Fruit fly (Drosophila melanogaster) whole organism, prepupa: ENCODE measurements around the gene Rac2.

Experiments used
- CG10669 ChIP-seq: fragments of 200-800 bp; sonication (Bioruptor generic); optimal IDR thresholded peaks from 3 replicates; lab custom pipeline; 2018; ENCODE audit warnings: missing biosample characterization, mild to moderate bottlenecking, missing genetic modification characterization, moderate library complexity
- CG11294 ChIP-seq: fragments of 200-800 bp; sonication (Bioruptor generic); IDR thresholded peaks from 2 replicates; pipeline ENCODE4 v1.3.6; 2022; ENCODE audit warnings: missing biosample characterization, missing genetic modification characterization
- CG15336 ChIP-seq: fragments of 200-800 bp; sonication (Bioruptor generic); IDR thresholded peaks from 2 replicates; pipeline ENCODE4 v1.3.6; 2022; ENCODE audit warnings: missing biosample characterization, missing genetic modification characterization
- CG1621 ChIP-seq: fragments of 200-800 bp; sonication (Bioruptor generic); optimal IDR thresholded peaks from 3 replicates; lab custom pipeline; 2018; ENCODE audit warnings: missing biosample characterization, mild to moderate bottlenecking, missing genetic modification characterization
- CG16779 ChIP-seq: fragments of 200-800 bp; sonication (Bioruptor generic); optimal IDR thresholded peaks from 3 replicates; lab custom pipeline; 2017; ENCODE audit warnings: missing biosample characterization, mild to moderate bottlenecking, missing genetic modification characterization
- CG3032 ChIP-seq: fragments of 200-800 bp; optimal IDR thresholded peaks from 2 replicates; lab custom pipeline; 2019; ENCODE audit warnings: missing biosample characterization, mild to moderate bottlenecking, missing genetic modification characterization, moderate library complexity
- CG32006 ChIP-seq: fragments of 200-800 bp; sonication (Bioruptor generic); optimal IDR thresholded peaks from 3 replicates; lab custom pipeline; 2017; ENCODE audit warnings: missing biosample characterization, mild to moderate bottlenecking, missing genetic modification characterization
- CG34406 ChIP-seq: fragments of 200-800 bp; sonication (Bioruptor generic); optimal IDR thresholded peaks from 3 replicates; lab custom pipeline; 2016; ENCODE audit warnings: missing biosample characterization, missing genetic modification characterization
- CG4318 ChIP-seq: fragments of 200-800 bp; sonication (Bioruptor generic); optimal IDR thresholded peaks from 3 replicates; lab custom pipeline; 2017; ENCODE audit warnings: missing biosample characterization, mild to moderate bottlenecking, missing genetic modification characterization
- CG6163 ChIP-seq: fragments of 200-800 bp; sonication (Bioruptor generic); IDR thresholded peaks from 3 replicates; pipeline ENCODE4 v1.3.6; 2022; ENCODE audit warnings: missing biosample characterization, missing genetic modification characterization
- CG6276 ChIP-seq: fragments of 200-800 bp; sonication (Bioruptor generic); optimal IDR thresholded peaks from 2 replicates; lab custom pipeline; 2017; ENCODE audit warnings: missing biosample characterization, mild to moderate bottlenecking, missing genetic modification characterization
- CG6854 ChIP-seq: fragments of 200-800 bp; sonication (Bioruptor generic); optimal IDR thresholded peaks from 2 replicates; lab custom pipeline; 2017; ENCODE audit warnings: missing biosample characterization, mild to moderate bottlenecking, missing genetic modification characterization
- CG8119 ChIP-seq: fragments of 200-800 bp; sonication (Bioruptor generic); IDR thresholded peaks from 3 replicates; pipeline ENCODE4 v1.3.6; 2022; ENCODE audit warnings: missing biosample characterization, missing genetic modification characterization
- CG8319 ChIP-seq: fragments of 200-800 bp; sonication (Bioruptor generic); optimal IDR thresholded peaks from 3 replicates; lab custom pipeline; 2016; ENCODE audit warnings: missing biosample characterization, missing genetic modification characterization
- CG9139 ChIP-seq: fragments of 200-800 bp; sonication (Bioruptor generic); optimal IDR thresholded peaks from 3 replicates; lab custom pipeline; 2017; ENCODE audit warnings: missing biosample characterization, mild to moderate bottlenecking, missing genetic modification characterization
- Eip93F ChIP-seq: fragments of 200-800 bp; sonication (Bioruptor generic); optimal IDR thresholded peaks from 2 replicates; lab custom pipeline; 2016; ENCODE audit warnings: missing biosample characterization, mild to moderate bottlenecking, missing genetic modification characterization
- Ets21C ChIP-seq: fragments of 200-800 bp; sonication (Bioruptor generic); optimal IDR thresholded peaks from 3 replicates; lab custom pipeline; 2016; ENCODE audit warnings: missing biosample characterization, missing genetic modification characterization
- Ets96B ChIP-seq: fragments of 200-800 bp; optimal IDR thresholded peaks from 2 replicates; lab custom pipeline; 2019; ENCODE audit warnings: missing biosample characterization, mild to moderate bottlenecking, missing genetic modification characterization, moderate library complexity
- Gug ChIP-seq: fragments of 200-800 bp; sonication (Bioruptor generic); IDR thresholded peaks from 2 replicates; pipeline ENCODE4 v1.3.6; 2022; ENCODE audit warnings: missing biosample characterization, missing genetic modification characterization
- Hr39 ChIP-seq: fragments of 200-800 bp; sonication (Bioruptor generic); optimal IDR thresholded peaks from 2 replicates; lab custom pipeline; 2016; ENCODE audit warnings: missing biosample characterization, missing genetic modification characterization
- Met ChIP-seq: fragments of 200-800 bp; sonication (Bioruptor generic); optimal IDR thresholded peaks from 3 replicates; lab custom pipeline; 2016; ENCODE audit warnings: missing biosample characterization, missing genetic modification characterization
- OdsH ChIP-seq: fragments of 200-800 bp; sonication (Bioruptor generic); optimal IDR thresholded peaks from 3 replicates; lab custom pipeline; 2016; ENCODE audit warnings: missing biosample characterization, missing genetic modification characterization
- Smox ChIP-seq: fragments of 200-800 bp; sonication (Bioruptor generic); optimal IDR thresholded peaks from 3 replicates; lab custom pipeline; 2016; ENCODE audit warnings: missing biosample characterization, missing genetic modification characterization
- Sox102F ChIP-seq: fragments of 200-800 bp; sonication (Bioruptor generic); optimal IDR thresholded peaks from 2 replicates; lab custom pipeline; 2016; ENCODE audit warnings: missing biosample characterization, mild to moderate bottlenecking, missing genetic modification characterization
- Sox14 ChIP-seq: fragments of 200-800 bp; sonication (Bioruptor generic); optimal IDR thresholded peaks from 3 replicates; lab custom pipeline; 2016; ENCODE audit warnings: missing biosample characterization, missing genetic modification characterization
- Sox15 ChIP-seq: fragments of 200-800 bp; sonication (Bioruptor generic); optimal IDR thresholded peaks from 3 replicates; lab custom pipeline; 2016; ENCODE audit warnings: missing biosample characterization, missing genetic modification characterization
- achi ChIP-seq: fragments of 200-800 bp; sonication (Bioruptor generic); optimal IDR thresholded peaks from 3 replicates; lab custom pipeline; 2016; ENCODE audit warnings: missing biosample characterization, missing genetic modification characterization
- acj6 ChIP-seq: fragments of 200-800 bp; sonication (Bioruptor generic); optimal IDR thresholded peaks from 3 replicates; lab custom pipeline; 2016; ENCODE audit warnings: missing biosample characterization, missing genetic modification characterization
- cyc ChIP-seq: fragments of 200-800 bp; sonication (Bioruptor generic); optimal IDR thresholded peaks from 3 replicates; lab custom pipeline; 2016; ENCODE audit warnings: missing biosample characterization, missing genetic modification characterization
- dac ChIP-seq: fragments of 200-800 bp; sonication (Bioruptor generic); optimal IDR thresholded peaks from 2 replicates; lab custom pipeline; 2017; ENCODE audit warnings: missing biosample characterization, mild to moderate bottlenecking, missing genetic modification characterization
- dsx ChIP-seq: fragments of 200-800 bp; optimal IDR thresholded peaks from 3 replicates; lab custom pipeline; 2019; ENCODE audit warnings: missing biosample characterization, mild to moderate bottlenecking, missing genetic modification characterization, moderate library complexity; ENCODE audit not compliant: poor library complexity, severe bottlenecking
- eg ChIP-seq: fragments of 200-800 bp; sonication (Bioruptor generic); IDR thresholded peaks from 3 replicates; pipeline ENCODE4 v1.3.6; 2022; ENCODE audit warnings: missing biosample characterization, missing genetic modification characterization
- fd59A ChIP-seq: fragments of 200-800 bp; sonication (Bioruptor generic); optimal IDR thresholded peaks from 2 replicates; lab custom pipeline; 2017; ENCODE audit warnings: missing biosample characterization, mild to moderate bottlenecking, missing genetic modification characterization, missing genetic modification reagents
- fd85E ChIP-seq: fragments of 200-800 bp; sonication (Bioruptor generic); optimal IDR thresholded peaks from 3 replicates; lab custom pipeline; 2016; ENCODE audit warnings: missing biosample characterization, missing genetic modification characterization
- fkh ChIP-seq: fragments of 200-800 bp; sonication (Bioruptor generic); optimal IDR thresholded peaks from 3 replicates; lab custom pipeline; 2017; ENCODE audit warnings: missing biosample characterization, mild to moderate bottlenecking, missing genetic modification characterization, moderate library complexity
- net ChIP-seq: fragments of 200-800 bp; sonication (Bioruptor generic); optimal IDR thresholded peaks from 3 replicates; lab custom pipeline; 2016; ENCODE audit warnings: missing biosample characterization, missing genetic modification characterization
- salr ChIP-seq, 2 experiments: fragments of 200-800 bp; sonication (Bioruptor generic); optimal IDR thresholded peaks; 3 replicates each; lab custom pipeline; 2016 to 2018; ENCODE audit warnings: missing biosample characterization in 2 of 2, missing genetic modification characterization in 2 of 2, mild to moderate bottlenecking in 1 of 2
- spab ChIP-seq: fragments of 200-800 bp; sonication (Bioruptor generic); optimal IDR thresholded peaks from 2 replicates; lab custom pipeline; 2017; ENCODE audit warnings: missing biosample characterization, mild to moderate bottlenecking, missing genetic modification characterization, missing genetic modification reagents
- ss ChIP-seq, 2 experiments: fragments of 200-800 bp; sonication (Bioruptor generic); optimal IDR thresholded peaks; 2 replicates in 1 of 2; 3 replicates in 1 of 2; lab custom pipeline; 2017 to 2018; ENCODE audit warnings: mild to moderate bottlenecking in 2 of 2, missing biosample characterization in 2 of 2, missing genetic modification characterization in 2 of 2, moderate library complexity in 1 of 2
- vri ChIP-seq: fragments of 200-800 bp; sonication (Bioruptor generic); optimal IDR thresholded peaks from 3 replicates; lab custom pipeline; 2016; ENCODE audit warnings: missing biosample characterization, mild to moderate bottlenecking, missing genetic modification characterization

The Rac2 gene

DNA sequence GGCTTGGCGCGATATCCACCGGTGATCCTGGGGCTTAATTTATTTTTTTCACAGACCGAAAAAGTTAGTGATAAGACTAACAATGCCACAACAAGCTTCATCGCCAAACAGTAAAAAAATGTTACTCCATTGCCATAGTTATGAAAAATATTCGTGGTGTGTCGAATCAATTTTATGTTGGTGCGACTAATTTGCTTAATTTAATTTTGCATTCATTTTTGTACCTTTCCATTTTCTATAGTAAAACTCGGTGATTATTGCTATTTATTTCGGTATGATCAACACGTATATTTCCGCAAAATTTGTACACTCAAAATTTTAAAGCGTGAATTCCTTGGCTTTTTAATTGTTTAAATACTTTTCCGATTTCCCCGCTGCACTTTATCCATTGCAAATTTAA lies 5.6 kb upstream of the Rac2 start, which contains the start of gene sphinx2:
Gene sphinx2 (minus strand): TSS at position 101 of the 400 bp plus-strand sequence.
- no peak for TF ChIP-seq CG1621 (tag; lab: Kevin White, UChicago)
- no peak for TF ChIP-seq Sox14 (GFP tag; lab: Kevin White, UChicago)
- no peak for TF ChIP-seq eg (GFP tag; lab: Robert Waterston, UW)
- no peak for TF ChIP-seq Gug (GFP tag; lab: Robert Waterston, UW)
- TF ChIP-seq fd85E (GFP tag; lab: Kevin White, UChicago) = no peak
- no peak for TF ChIP-seq Smox
- no peak for TF ChIP-seq Eip93F (GFP tag; lab: Kevin White, UChicago)
- TF ChIP-seq CG11294 = no peak
- TF ChIP-seq Met (GFP tag; lab: Kevin White, UChicago) = no peak
- TF ChIP-seq, all 60 proteins: peak for 0

DNA sequence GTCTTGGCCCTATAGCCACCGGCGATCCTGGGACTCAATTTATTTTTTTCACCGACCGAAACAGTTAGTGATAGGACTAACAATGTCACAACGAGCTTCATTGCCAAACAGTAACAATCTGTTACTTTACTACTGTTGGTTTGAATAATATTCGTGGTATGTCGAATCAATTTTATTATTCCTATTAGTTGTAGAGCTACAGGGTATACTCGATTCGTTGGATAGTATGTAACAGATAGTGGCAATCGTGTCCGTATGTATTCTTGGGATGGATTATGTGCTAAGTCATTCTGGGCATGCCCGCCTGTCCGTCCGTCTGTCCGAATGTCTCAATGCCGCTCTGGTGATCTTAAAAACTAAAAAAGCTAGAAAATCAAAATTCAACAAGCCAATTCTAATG lies 4.3 kb upstream of the Rac2 start, which contains the start of gene sphinx1:
Gene sphinx1 (minus strand): TSS at position 101 of the 400 bp plus-strand sequence.
- TF ChIP-seq CG15336 (no peak), Sox15 (no peak), CG32006 (GFP tag; lab: Kevin White, UChicago) (no peak)

DNA sequence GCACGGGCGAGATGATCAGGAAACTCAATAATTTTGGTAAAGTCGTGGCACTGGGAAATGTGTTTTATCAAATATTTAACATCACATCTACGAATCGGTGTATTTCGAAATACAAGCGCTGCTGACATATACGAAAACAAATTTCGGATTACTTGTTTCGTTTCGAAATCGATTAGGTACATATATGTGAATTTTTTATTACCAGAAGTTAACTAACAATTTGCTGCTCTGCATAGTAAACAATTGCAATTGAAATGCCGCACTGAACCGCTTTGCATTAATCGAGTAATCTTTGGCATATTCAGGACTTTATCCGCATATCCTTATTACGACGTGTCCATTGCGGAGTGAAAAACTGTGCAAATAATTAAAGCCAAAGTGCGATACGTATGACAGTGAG lies 2.4 kb upstream of the Rac2 start, which contains the start of gene CG14835:
Gene CG14835 (minus strand): TSS at position 101 of the 400 bp plus-strand sequence.
- TF ChIP-seq CG32006 (GFP tag; lab: Kevin White, UChicago) (no peak), Smox (no peak), CG9139 (GFP tag; lab: Kevin White, UChicago) (no peak), Ets21C (no peak), Eip93F (GFP tag; lab: Kevin White, UChicago) (no peak), CG8319 (GFP tag; lab: Kevin White, UChicago) (no peak), fd59A (no peak), CG8119 (GFP tag; lab: Robert Waterston, UW) (no peak), acj6 (no peak)

DNA sequence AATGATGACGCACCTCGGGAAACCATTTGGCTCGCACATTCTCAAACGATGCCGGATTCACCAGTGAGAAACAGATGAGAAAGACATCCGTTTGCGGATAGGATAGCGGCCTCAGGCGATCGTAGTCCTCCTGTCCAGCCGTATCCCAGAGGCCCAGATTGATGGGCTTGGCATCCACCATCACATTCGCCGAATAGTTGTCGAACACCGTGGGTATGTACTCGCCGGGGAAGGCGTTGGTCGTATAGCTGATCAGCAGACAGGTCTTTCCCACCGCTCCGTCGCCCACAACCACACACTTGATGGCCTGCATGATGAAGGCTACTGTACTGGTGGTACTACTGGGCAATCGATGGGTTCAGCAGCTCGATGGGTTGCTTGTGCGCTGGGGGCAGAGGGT lies 792 bp downstream of the Rac2 start:
- TF ChIP-seq OdsH (GFP tag; lab: Kevin White, UChicago) = no peak
- no peak for TF ChIP-seq Sox14 (GFP tag; lab: Kevin White, UChicago)
- no peak for TF ChIP-seq Ets96B (tag; lab: Kevin White, UChicago)
- no peak for TF ChIP-seq achi (GFP tag; lab: Kevin White, UChicago)
- no peak for TF ChIP-seq salr (GFP tag; optimal IDR thresholded peaks at IDR 0.05; lab: Kevin White, UChicago)
- no peak for TF ChIP-seq Hr39 (GFP tag; lab: Kevin White, UChicago)
- TF ChIP-seq Sox102F (GFP tag; lab: Kevin White, UChicago) = no peak
- no peak for TF ChIP-seq vri
- TF ChIP-seq acj6 = no peak

DNA sequence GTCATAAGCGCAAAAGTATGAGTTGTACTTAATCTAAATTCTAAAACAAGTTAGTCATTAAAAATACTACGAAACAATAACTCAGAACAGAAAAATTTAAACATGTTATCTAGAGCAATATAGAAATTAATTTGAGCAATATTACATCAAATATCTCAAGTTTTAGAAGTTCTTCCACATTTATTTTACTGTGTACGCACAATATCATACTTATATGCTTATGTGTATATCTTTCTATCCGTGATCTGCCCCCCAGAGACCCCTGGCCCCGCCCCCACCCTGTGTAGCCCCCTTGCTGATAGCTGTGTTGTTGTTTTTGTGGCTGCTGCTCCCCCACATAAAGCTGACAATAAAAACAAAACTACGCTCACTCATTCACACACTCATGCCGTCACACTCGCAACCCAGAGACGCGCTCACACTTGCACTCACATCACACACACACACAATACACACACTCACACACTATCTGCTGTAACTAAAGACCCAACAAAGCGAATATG lies 1.6 kb downstream of the Rac2 start:
- TF ChIP-seq ss (GFP tag; optimal IDR thresholded peaks at IDR 0.05; lab: Kevin White, UChicago) = peak; percentile 28 to 53
- TF ChIP-seq CG34406 (GFP tag; lab: Kevin White, UChicago) = peak; percentile 0
- TF ChIP-seq CG3032 (tag; lab: Kevin White, UChicago) = peak; percentile 40
- peak; percentile 42 for TF ChIP-seq CG9139 (GFP tag; lab: Kevin White, UChicago)
- TF ChIP-seq fkh (GFP tag; lab: Kevin White, UChicago) = peak; percentile 14
- TF ChIP-seq OdsH (GFP tag; lab: Kevin White, UChicago) = peak; percentile 36
- TF ChIP-seq CG6276 = peak; percentile 2
- no peak for TF ChIP-seq Met (GFP tag; lab: Kevin White, UChicago)
- no peak for TF ChIP-seq vri
- TF ChIP-seq CG6163 (GFP tag; lab: Robert Waterston, UW) = peak; percentile 78
- peak; percentile 23 for TF ChIP-seq CG10669 (GFP tag; lab: Kevin White, UChicago)
- TF ChIP-seq CG1621 (tag; lab: Kevin White, UChicago) = peak; percentile 25
- peak; percentile 27 for TF ChIP-seq fd59A
- TF ChIP-seq cyc = no peak
- TF ChIP-seq dac (GFP tag; lab: Kevin White, UChicago) = peak; percentile 24
- peak; percentile 8 for TF ChIP-seq CG16779 (tag; lab: Kevin White, UChicago)
- no peak for TF ChIP-seq CG6854
- TF ChIP-seq Hr39 (GFP tag; lab: Kevin White, UChicago) = no peak
- peak; percentile 33 for TF ChIP-seq dsx (GFP tag; lab: Kevin White, UChicago)
- TF ChIP-seq net = peak; percentile 25
- peak; percentile 47 for TF ChIP-seq Ets96B (tag; lab: Kevin White, UChicago)
- TF ChIP-seq CG32006 (GFP tag; lab: Kevin White, UChicago) = peak; percentile 53
- TF ChIP-seq Sox14 (GFP tag; lab: Kevin White, UChicago) = peak; percentile 40
- peak; percentile 22 for TF ChIP-seq spab (GFP tag; lab: Kevin White, UChicago)
- peak; percentile 18; the same call in 1 of the 2 replicates for TF ChIP-seq CG11294
- no peak for TF ChIP-seq CG4318 (GFP tag; lab: Kevin White, UChicago)
- peak; percentile 48; the same call in 2 of the 3 replicates for TF ChIP-seq CG8119 (GFP tag; lab: Robert Waterston, UW)
- peak; percentile 13 to 46 for TF ChIP-seq salr (GFP tag; optimal IDR thresholded peaks at IDR 0.05; lab: Kevin White, UChicago)
- no peak for TF ChIP-seq Sox15
